Worm (Caenorhabditis elegans) whole organism, mixed stage, embryonic: ENCODE results near the gene nas-21.

Experiments
- ces-1 ChIP-seq: fragments of 150-350 bp; optimal IDR thresholded peaks from 2 replicates; lab custom pipeline; 2014; ENCODE audit warnings: missing biosample characterization, missing genetic modification reagents, missing genetic modification characterization
- cnd-1 ChIP-seq: fragments of 200-800 bp; sonication (Bioruptor generic); optimal IDR thresholded peaks from 2 replicates; lab custom pipeline; 2018; ENCODE audit warnings: mild to moderate bottlenecking, missing genetic modification characterization, missing compliant biosample characterization
- elt-1 ChIP-seq: sonication (generic microtip); optimal IDR thresholded peaks from 2 replicates; lab custom pipeline; 2017; ENCODE audit warnings: missing genetic modification characterization, mild to moderate bottlenecking, missing compliant biosample characterization, antibody characterized with exemption, moderate library complexity, borderline replicate concordance; ENCODE audit not compliant: insufficient read depth
- elt-3 ChIP-seq: fragments of 150-350 bp; optimal IDR thresholded peaks from 2 replicates; lab custom pipeline; 2014; ENCODE audit warnings: missing biosample characterization, missing genetic modification characterization
- lin-13 ChIP-seq: fragments of 150-350 bp; optimal IDR thresholded peaks from 2 replicates; lab custom pipeline; 2014; ENCODE audit warnings: missing biosample characterization, missing genetic modification characterization
- nhr-28 ChIP-seq: fragments of 150-350 bp; optimal IDR thresholded peaks from 2 replicates; lab custom pipeline; 2014; ENCODE audit warnings: missing biosample characterization, missing genetic modification characterization
- nhr-76 ChIP-seq: sonication (generic microtip); optimal IDR thresholded peaks from 2 replicates; lab custom pipeline; 2017; ENCODE audit warnings: missing biosample characterization, missing genetic modification characterization
- pha-4 ChIP-seq: fragments of 150-350 bp; optimal IDR thresholded peaks from 2 replicates; lab custom pipeline; 2018; ENCODE audit warnings: missing biosample characterization, missing genetic modification reagents, missing genetic modification characterization
- sem-2 ChIP-seq: fragments of 200-800 bp; sonication (Bioruptor generic); optimal IDR thresholded peaks from 2 replicates; lab custom pipeline; 2018; ENCODE audit warnings: mild to moderate bottlenecking, missing genetic modification characterization, missing compliant biosample characterization

- TF ChIP-seq ces-1 (GFP tag; lab: Kevin White, UChicago) (no peak), sem-2 (GFP tag; lab: Kevin White, UChicago) (no peak), pha-4 (tag; lab: Kevin White, UChicago) (no peak), cnd-1 (no peak), elt-1 (tag; lab: Kevin White, UChicago) (no peak), lin-13 (tag; lab: Kevin White, UChicago) (no peak), elt-3 (tag; lab: Kevin White, UChicago) (no peak), nhr-76 (no peak), nhr-28 (tag; lab: Kevin White, UChicago) (no peak)
These were observed 41.1 kb downstream of the nas-21 start, which contains the start of gene C55A6.3 for ce11 chrV:11513432-11513831.
